Worm (Caenorhabditis elegans) whole organism, L1 larva: Measurements from ENCODE around the gene mog-1.

ENCODE experiments used
- ceh-82 ChIP-seq, 3 experiments: fragments of 150-350 bp in 1 of 3; sonication (generic microtip) in 2 of 3; optimal IDR thresholded peaks; 2 replicates each; lab custom pipeline; 2014 to 2017; ENCODE audit warnings: missing biosample characterization in 3 of 3, missing genetic modification characterization in 3 of 3
- jun-1 ChIP-seq: fragments of 150-350 bp; optimal IDR thresholded peaks from 2 replicates; lab custom pipeline; 2014; ENCODE audit warnings: missing biosample characterization, missing genetic modification reagents, missing genetic modification characterization
- tbx-2 ChIP-seq: sonication (generic microtip); optimal IDR thresholded peaks from 2 replicates; lab custom pipeline; 2016; ENCODE audit warnings: missing genetic modification characterization, missing compliant biosample characterization
- tlp-1 ChIP-seq: fragments of 150-350 bp; optimal IDR thresholded peaks from 2 replicates; lab custom pipeline; 2014; ENCODE audit warnings: missing biosample characterization, missing genetic modification characterization

ce11 chrIII:9941020-9941674 lies 14.9 kb downstream of the mog-1 start, which contains the start of the genes K03H1.9 and K03H1.12:
- no peak for TF ChIP-seq jun-1
- no peak for TF ChIP-seq ceh-82 (tag; optimal IDR thresholded peaks at IDR 0.05; lab: Kevin White, UChicago)
- TF ChIP-seq tlp-1 (tag; lab: Kevin White, UChicago) = no peak
- TF ChIP-seq tbx-2 (tag; lab: Kevin White, UChicago) = no peak
